Worm (Caenorhabditis elegans) whole organism, L4/young adult: Measurements from ENCODE around the gene best-9.
"Not testable (repeated sequence)": the region's sequence is repeated elsewhere in the genome, so short reads cannot be mapped to it uniquely, and the experiment has no call there.

Experiments used
- W03F9.2 ChIP-seq: fragments of 150-350 bp; optimal IDR thresholded peaks from 2 replicates; lab custom pipeline; 2014; ENCODE audit warnings: missing biosample characterization, missing genetic modification characterization
- dao-5 ChIP-seq: sonication (generic microtip); optimal IDR thresholded peaks from 2 replicates; lab custom pipeline; 2016; ENCODE audit warnings: missing genotype, missing genetic modification characterization, moderate library complexity, missing compliant biosample characterization
- him-1 ChIP-seq: sonication (generic microtip); optimal IDR thresholded peaks from 2 replicates; lab custom pipeline; 2016; ENCODE audit warnings: missing genotype, missing genetic modification reagents, missing genetic modification characterization, missing compliant biosample characterization

best-9 gene

ce11 chrIV:6597918-6598317 is 37.4 kb downstream of the best-9 start, which contains the start of gene nspb-4:
Gene nspb-4, plus strand, starts transcription at chrIV:6598218.
- not testable (repeated sequence) for TF ChIP-seq him-1, dao-5, W03F9.2 (tag; lab: Kevin White, UChicago)

ce11 chrIV:6598740-6599139 is 38.2 kb downstream of the best-9 start, which contains the start of gene nspb-5:
Gene nspb-5, plus strand, starts transcription at chrIV:6599040.
- not testable (repeated sequence) for TF ChIP-seq dao-5, him-1, W03F9.2 (tag; lab: Kevin White, UChicago)

- no peak for TF ChIP-seq dao-5 (tag; lab: Kevin White, UChicago)
- TF ChIP-seq W03F9.2 (tag; lab: Kevin White, UChicago), result no peak
- no peak for TF ChIP-seq him-1 (tag; lab: Kevin White, UChicago)
Observed at ce11 chrIV:6599447-6599846, 38.9 kb downstream of the best-9 start, which contains the start of gene F38A5.8. Gene F38A5.8, plus strand, starts transcription at chrIV:6599747.

ce11 chrIV:6601213-6601724 is 40.7 kb downstream of the best-9 start, which contains the start of gene sup-36:
Gene sup-36, plus strand, starts transcription at chrIV:6601674.
- TF ChIP-seq dao-5 (tag; lab: Kevin White, UChicago) (no peak), him-1 (tag; lab: Kevin White, UChicago) (no peak), W03F9.2 (tag; lab: Kevin White, UChicago) (no peak)

ce11 chrIV:6602376-6602775 is 41.8 kb downstream of the best-9 start, which contains the start of gene F15B10.3:
Gene F15B10.3, plus strand, starts transcription at chrIV:6602676.
- TF ChIP-seq dao-5 (tag; lab: Kevin White, UChicago) (no peak), him-1 (tag; lab: Kevin White, UChicago) (no peak), W03F9.2 (tag; lab: Kevin White, UChicago) (no peak)

- no peak for TF ChIP-seq dao-5 (tag; lab: Kevin White, UChicago)
- TF ChIP-seq him-1 (tag; lab: Kevin White, UChicago), result no peak
Observed at ce11 chrIV:6603549-6603948, 43.0 kb downstream of the best-9 start.

ce11 chrIV:6605863-6606262 is 45.3 kb downstream of the best-9 start, which contains the start of gene nstp-2:
Gene nstp-2, minus strand, starts transcription at chrIV:6606188.
- TF ChIP-seq dao-5 (tag; lab: Kevin White, UChicago) (no peak), him-1 (tag; lab: Kevin White, UChicago) (no peak), W03F9.2 (tag; lab: Kevin White, UChicago) (no peak)

ce11 chrIV:6606587-6606986 is 46.1 kb downstream of the best-9 start:
- TF ChIP-seq W03F9.2 (tag; lab: Kevin White, UChicago) (no peak), dao-5 (tag; lab: Kevin White, UChicago) (no peak), him-1 (tag; lab: Kevin White, UChicago) (no peak)

ce11 chrIV:6607059-6607458 is 46.5 kb downstream of the best-9 start:
- TF ChIP-seq him-1 (tag; lab: Kevin White, UChicago) (no peak), W03F9.2 (tag; lab: Kevin White, UChicago) (no peak), dao-5 (tag; lab: Kevin White, UChicago) (no peak)

- TF ChIP-seq dao-5 (tag; lab: Kevin White, UChicago) (no peak), W03F9.2 (tag; lab: Kevin White, UChicago) (peak; percentile 16), him-1 (tag; lab: Kevin White, UChicago) (no peak)
Observed at ce11 chrIV:6613296-6613695, 52.8 kb downstream of the best-9 start, which contains the start of gene drh-1. Gene drh-1, minus strand, starts transcription at chrIV:6613353.
